Worm (Caenorhabditis elegans): ENCODE data around the gene C42D4.19.

ce11 chrIV:7173489-7173888 is 2.0 kb upstream of the C42D4.19 start, which contains the start of gene str-1:
- TF ChIP-seq nhr-12 (tag; optimal IDR thresholded peaks at IDR 0.05): no peak
- no peak for TF ChIP-seq unc-62 (GFP tag; optimal IDR thresholded peaks at IDR 0.05)
- no peak for TF ChIP-seq R02D3.7 (tag; optimal IDR thresholded peaks at IDR 0.05)
- no peak for TF ChIP-seq pqm-1 (tag; optimal IDR thresholded peaks at IDR 0.05)
- TF ChIP-seq ceh-28 (tag; optimal IDR thresholded peaks at IDR 0.05): no peak
- TF ChIP-seq ama-1 (optimal IDR thresholded peaks at IDR 0.05): no peak
- TF ChIP-seq ZK546.5 (tag; optimal IDR thresholded peaks at IDR 0.05): no peak
- TF ChIP-seq unc-39 (tag; optimal IDR thresholded peaks at IDR 0.05): no peak
- TF ChIP-seq nfya-1 (tag; optimal IDR thresholded peaks at IDR 0.05; ENCODE audit: insufficient read depth): no peak
- no peak for TF ChIP-seq nhr-11 (tag; optimal IDR thresholded peaks at IDR 0.05)
- TF ChIP-seq nhr-237 (tag; optimal IDR thresholded peaks at IDR 0.05): no peak
- TF ChIP-seq nhr-25 (tag; optimal IDR thresholded peaks at IDR 0.05): no peak

Measured in whole organism, L3 larva.